Worm (Caenorhabditis elegans) whole organism, midembryonic: ENCODE data around the gene F52E1.3.

Experiments used
- flt-1 ChIP-seq: fragments of 200-800 bp; sonication (Bioruptor generic); IDR thresholded peaks from 2 replicates; pipeline ENCODE4 v1.3.6; 2022; ENCODE audit warnings: missing genetic modification characterization, missing compliant biosample characterization
- ztf-29 ChIP-seq: fragments of 200-800 bp; sonication (Bioruptor generic); IDR thresholded peaks from 2 replicates; pipeline ENCODE4 v1.3.6; 2022; ENCODE audit warnings: missing genetic modification reagents, missing genetic modification characterization, missing compliant biosample characterization

DNA sequence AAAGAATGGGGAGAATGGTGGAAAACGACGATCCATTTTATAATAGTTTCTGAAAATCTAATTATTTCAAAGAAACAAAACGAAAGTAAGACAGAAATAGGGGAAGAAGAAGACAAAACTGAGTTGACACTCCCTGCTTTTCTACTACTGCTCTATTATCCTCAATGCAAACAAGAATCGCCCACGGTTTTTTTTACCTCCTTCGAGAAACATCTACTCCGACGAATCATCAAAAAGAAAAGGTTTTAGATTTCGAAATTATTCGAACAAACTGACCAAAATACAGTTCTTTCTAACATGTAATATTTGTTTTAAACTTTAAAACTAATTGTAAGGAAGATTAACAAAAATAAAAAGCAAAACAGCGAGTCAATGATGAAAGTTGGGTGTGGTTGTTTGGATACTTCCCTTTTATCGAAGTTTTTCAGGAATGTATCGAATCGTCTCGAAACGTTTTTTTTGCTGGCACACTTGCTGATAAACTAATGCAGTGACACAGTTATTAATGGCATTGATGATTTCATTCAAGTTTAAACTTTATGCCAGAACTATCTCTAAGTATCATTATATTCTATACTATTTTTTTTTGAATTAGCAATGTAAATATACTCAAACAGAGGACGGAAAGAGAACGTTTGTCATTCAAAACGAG lies 8.6 kb upstream of the F52E1.3 start, which contains the start of gene hsp-17:
- TF ChIP-seq ztf-29 (GFP tag; lab: Robert Waterston, UW) (no peak), flt-1 (GFP tag; lab: Robert Waterston, UW) (no peak)
